Fruit fly (Drosophila melanogaster) whole organism, embryonic: ENCODE data around the gene CG2540.

ENCODE experiments used
- CG10147 ChIP-seq: fragments of 200-800 bp; sonication (Bioruptor generic); optimal IDR thresholded peaks from 2 replicates; lab custom pipeline; 2019; ENCODE audit warnings: missing biosample characterization, mild to moderate bottlenecking, missing genetic modification characterization, moderate library complexity
- CG11560 ChIP-seq: fragments of 200-800 bp; sonication (Bioruptor generic); IDR thresholded peaks from 3 replicates; pipeline ENCODE4 v1.3.6; 2022; ENCODE audit warnings: missing biosample characterization, missing genetic modification characterization
- CG15601 ChIP-seq: fragments of 200-800 bp; sonication (Bioruptor generic); optimal IDR thresholded peaks from 3 replicates; lab custom pipeline; 2019; ENCODE audit warnings: missing biosample characterization, mild to moderate bottlenecking, missing genetic modification characterization, moderate library complexity
- CG4282 ChIP-seq: fragments of 200-800 bp; sonication (Bioruptor generic); optimal IDR thresholded peaks from 2 replicates; lab custom pipeline; 2016; ENCODE audit warnings: missing biosample characterization, missing genetic modification characterization
- CG7372 ChIP-seq: fragments of 200-800 bp; sonication (Bioruptor generic); IDR thresholded peaks from 2 replicates; pipeline ENCODE4 v1.3.6; 2022; ENCODE audit warnings: missing biosample characterization, missing genetic modification characterization
- Deaf1 ChIP-seq: fragments of 200-800 bp; optimal IDR thresholded peaks from 3 replicates; lab custom pipeline; 2019; ENCODE audit warnings: missing biosample characterization, mild to moderate bottlenecking, missing genetic modification characterization, moderate library complexity
- Doc2 ChIP-seq: fragments of 200-800 bp; sonication (Bioruptor generic); IDR thresholded peaks from 2 replicates; pipeline ENCODE4 v1.3.6; 2022; ENCODE audit warnings: missing biosample characterization, missing genetic modification characterization
- HLH3B ChIP-seq: fragments of 200-800 bp; sonication (Bioruptor generic); IDR thresholded peaks from 2 replicates; pipeline ENCODE4 v1.3.6; 2022; ENCODE audit warnings: missing biosample characterization, missing genetic modification characterization
- Opbp ChIP-seq: fragments of 200-800 bp; sonication (Bioruptor generic); IDR thresholded peaks from 3 replicates; pipeline ENCODE4 v1.3.6; 2022; ENCODE audit warnings: missing biosample characterization, missing genetic modification characterization; ENCODE audit not compliant: partially characterized antibody
- Pdp1 ChIP-seq, 2 experiments: fragments of 200-800 bp; sonication (Bioruptor generic); optimal IDR thresholded peaks; 3 replicates each; lab custom pipeline; 2016; ENCODE audit warnings: missing biosample characterization in 2 of 2, missing genetic modification characterization in 2 of 2, mild to moderate bottlenecking in 1 of 2, moderate library complexity in 1 of 2
- br ChIP-seq: fragments of >200 bp; optimal IDR thresholded peaks from 2 replicates; lab custom pipeline; 2017
- sima ChIP-seq: fragments of 200-800 bp; sonication (Bioruptor generic); optimal IDR thresholded peaks from 2 replicates; lab custom pipeline; 2016; ENCODE audit warnings: missing biosample characterization, missing genetic modification characterization
- sob ChIP-seq: fragments of 200-800 bp; sonication (Bioruptor generic); IDR thresholded peaks from 2 replicates; pipeline ENCODE4 v1.3.6; 2022; ENCODE audit warnings: missing biosample characterization, missing genetic modification characterization
- zf30C ChIP-seq: fragments of 200-800 bp; sonication (Bioruptor generic); optimal IDR thresholded peaks from 3 replicates; lab custom pipeline; 2018; ENCODE audit warnings: missing biosample characterization, mild to moderate bottlenecking, missing genetic modification characterization

DNA sequence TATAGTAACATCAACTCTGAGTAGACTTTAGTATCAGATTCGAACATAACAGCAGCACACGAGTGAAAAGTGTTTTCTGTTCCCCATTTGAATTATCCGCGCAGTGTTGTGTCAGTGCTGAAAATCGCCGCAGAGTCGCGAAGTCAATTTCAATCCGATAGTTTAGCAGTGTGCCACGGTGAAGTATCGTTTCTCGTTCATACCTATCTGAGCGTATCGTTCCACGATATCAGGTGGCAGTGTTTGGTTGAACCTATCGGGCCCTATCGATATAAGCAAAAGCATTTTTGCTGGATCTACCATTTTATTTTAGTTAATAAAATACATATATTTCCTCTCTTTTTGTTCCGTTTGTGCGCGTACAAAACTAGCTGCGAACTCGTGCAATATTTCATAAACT, 23.9 kb downstream of the CG2540 start, which contains the start of gene CkIalpha:
- TF ChIP-seq CG10147 (GFP tag; lab: Kevin White, UChicago) (no peak), zf30C (GFP tag; lab: Kevin White, UChicago) (peak; percentile 38), Opbp (GFP tag; lab: Robert Waterston, UW) (peak; percentile 98), sob (GFP tag; lab: Robert Waterston, UW) (peak; percentile 83), CG4282 (peak; percentile 32), Doc2 (GFP tag; lab: Robert Waterston, UW) (no peak), CG7372 (GFP tag; lab: Robert Waterston, UW) (peak; percentile 55; the same call in 1 of the 2 replicates), Deaf1 (peak; percentile 16), Pdp1 (GFP tag; optimal IDR thresholded peaks at IDR 0.05; lab: Kevin White, UChicago) (peak; percentile 56 to 67), sima (no peak), CG15601 (peak; percentile 75), HLH3B (GFP tag; lab: Robert Waterston, UW) (no peak), CG11560 (tag; lab: Robert Waterston, UW) (peak; percentile 44; the same call in 1 of the 3 replicates), br (lab: Kevin White, UChicago) (no peak)
